Worm (Caenorhabditis elegans) whole organism, L3 larva: ENCODE data around the gene otpl-6.
A peak's percentile ranks its signal among the peaks of the same experiment; 100 is the strongest.
"Not testable (repeated sequence)": the region's sequence is repeated elsewhere in the genome, so short reads cannot be mapped to it uniquely, and the experiment has no call there.

Source experiments
- aly-2 ChIP-seq: fragments of 150-350 bp; optimal IDR thresholded peaks from 2 replicates; lab custom pipeline; 2014; ENCODE audit warnings: missing biosample characterization, missing genetic modification characterization
- ama-1 ChIP-seq: fragments of 150-350 bp; optimal IDR thresholded peaks from 2 replicates; lab custom pipeline; 2018
- ceh-16 ChIP-seq: sonication (generic microtip); optimal IDR thresholded peaks from 2 replicates; lab custom pipeline; 2017; ENCODE audit warnings: missing biosample characterization, missing genetic modification characterization
- ceh-9 ChIP-seq: sonication (generic microtip); optimal IDR thresholded peaks from 2 replicates; lab custom pipeline; 2018; ENCODE audit warnings: missing biosample characterization, missing genetic modification characterization
- elt-1 ChIP-seq: fragments of 150-350 bp; optimal IDR thresholded peaks from 2 replicates; lab custom pipeline; 2014; ENCODE audit warnings: missing biosample characterization, missing genetic modification characterization
- elt-2 ChIP-seq: sonication (generic microtip); optimal IDR thresholded peaks from 2 replicates; lab custom pipeline; 2016; ENCODE audit warnings: missing genetic modification reagents, mild to moderate bottlenecking, missing genetic modification characterization, missing compliant biosample characterization
- elt-3 ChIP-seq, 3 experiments: fragments of 150-350 bp in 1 of 3; sonication (generic microtip) in 2 of 3; optimal IDR thresholded peaks; 2 replicates in 2 of 3; 4 replicates in 1 of 3; lab custom pipeline; 2014 to 2017; ENCODE audit warnings: missing biosample characterization in 3 of 3, missing genetic modification characterization in 3 of 3
- eor-1 ChIP-seq, 2 experiments: fragments of 150-350 bp; optimal IDR thresholded peaks; 2 replicates each; lab custom pipeline; 2014 to 2018; ENCODE audit warnings: missing biosample characterization in 2 of 2, missing genetic modification characterization in 2 of 2
- fkh-10 ChIP-seq: sonication (generic microtip); optimal IDR thresholded peaks from 2 replicates; lab custom pipeline; 2017; ENCODE audit warnings: missing biosample characterization, missing genetic modification reagents, missing genetic modification characterization
- hmg-11 ChIP-seq: sonication (generic microtip); optimal IDR thresholded peaks from 2 replicates; lab custom pipeline; 2016; ENCODE audit warnings: missing genetic modification characterization, missing compliant biosample characterization
- lin-15B ChIP-seq: fragments of 150-350 bp; optimal IDR thresholded peaks from 2 replicates; lab custom pipeline; 2014; ENCODE audit warnings: missing biosample characterization, missing genetic modification characterization
- lin-39 ChIP-seq: fragments of 150-350 bp; optimal IDR thresholded peaks from 2 replicates; lab custom pipeline; 2018; ENCODE audit warnings: missing biosample characterization, missing genetic modification reagents, missing genetic modification characterization
- lsy-12 ChIP-seq: sonication (generic microtip); optimal IDR thresholded peaks from 2 replicates; lab custom pipeline; 2016; ENCODE audit warnings: mild to moderate bottlenecking, missing genetic modification characterization, missing compliant biosample characterization
- nhr-11 ChIP-seq: fragments of 150-350 bp; optimal IDR thresholded peaks from 2 replicates; lab custom pipeline; 2014; ENCODE audit warnings: missing biosample characterization, missing genetic modification characterization
- nhr-23 ChIP-seq: fragments of 150-350 bp; optimal IDR thresholded peaks from 2 replicates; lab custom pipeline; 2014; ENCODE audit warnings: missing biosample characterization, missing genetic modification reagents, missing genetic modification characterization
- nhr-25 ChIP-seq: sonication (generic microtip); optimal IDR thresholded peaks from 2 replicates; lab custom pipeline; 2017; ENCODE audit warnings: missing biosample characterization, missing genetic modification characterization
- nhr-28 ChIP-seq: fragments of 150-350 bp; optimal IDR thresholded peaks from 2 replicates; lab custom pipeline; 2014; ENCODE audit warnings: missing biosample characterization, missing genetic modification characterization
- nhr-43 ChIP-seq: sonication (generic microtip); optimal IDR thresholded peaks from 2 replicates; lab custom pipeline; 2016; ENCODE audit warnings: mild to moderate bottlenecking, missing genetic modification characterization, missing compliant biosample characterization; ENCODE audit not compliant: poor library complexity, severe bottlenecking
- nhr-67 ChIP-seq: fragments of 150-350 bp; optimal IDR thresholded peaks from 2 replicates; lab custom pipeline; 2014; ENCODE audit warnings: missing biosample characterization, missing genetic modification characterization
- nhr-77 ChIP-seq: fragments of 150-350 bp; optimal IDR thresholded peaks from 2 replicates; lab custom pipeline; 2014; ENCODE audit warnings: missing biosample characterization, missing genetic modification characterization
- pha-4 ChIP-seq: fragments of 150-350 bp; optimal IDR thresholded peaks from 2 replicates; lab custom pipeline; 2014; ENCODE audit warnings: missing biosample characterization, missing genetic modification reagents, missing genetic modification characterization
- sea-2 ChIP-seq: fragments of 150-350 bp; sonication (generic microtip); optimal IDR thresholded peaks from 4 replicates; lab custom pipeline; 2014; ENCODE audit warnings: missing biosample characterization, missing genetic modification reagents, missing genetic modification characterization
- skn-1 ChIP-seq: fragments of 150-350 bp; optimal IDR thresholded peaks from 2 replicates; lab custom pipeline; 2014; ENCODE audit warnings: missing biosample characterization, missing genetic modification characterization
- snpc-4 ChIP-seq: fragments of 150-350 bp; optimal IDR thresholded peaks from 2 replicates; lab custom pipeline; 2014; ENCODE audit warnings: missing biosample characterization, missing genetic modification characterization
- zag-1 ChIP-seq: fragments of 150-350 bp; optimal IDR thresholded peaks from 2 replicates; lab custom pipeline; 2014; ENCODE audit warnings: missing biosample characterization, missing genetic modification characterization
- ztf-4 ChIP-seq: fragments of 150-350 bp; optimal IDR thresholded peaks from 2 replicates; lab custom pipeline; 2014; ENCODE audit warnings: missing biosample characterization, missing genetic modification characterization

The otpl-6 gene

ce11 chrV:8520846-8521553 lies 4.9 kb upstream of the otpl-6 start, which contains the start of the genes F45F2.11 and otpl-7:
Gene F45F2.11, minus strand, starts transcription at chrV:8520896.
Gene otpl-7, plus strand, starts transcription at chrV:8521503.
- TF ChIP-seq pha-4 (tag; lab: Kevin White, UChicago): peak; percentile 2
- no peak for TF ChIP-seq nhr-28 (tag; lab: Kevin White, UChicago)

- no peak for TF ChIP-seq nhr-43 (tag; lab: Kevin White, UChicago)
- no peak for TF ChIP-seq lin-15B
- TF ChIP-seq ztf-4 (tag; lab: Kevin White, UChicago): no peak
- TF ChIP-seq, all 47 proteins: peak for 0
Observed at ce11 chrV:8529219-8529618, 3.3 kb downstream of the otpl-6 start, which contains the start of gene otpl-5. Gene otpl-5, plus strand, starts transcription at chrV:8529519.

- not testable (repeated sequence) for TF ChIP-seq eor-1 (tag; optimal IDR thresholded peaks at IDR 0.05; lab: Kevin White, UChicago); nhr-67; lsy-12 (tag; lab: Kevin White, UChicago)
Observed at ce11 chrV:8533067-8533466, 7.2 kb downstream of the otpl-6 start, which contains the start of the genes his-8 and his-7. Gene his-8, minus strand, starts transcription at chrV:8533086. Gene his-7, plus strand, starts transcription at chrV:8533379.

ce11 chrV:8533916-8534315 lies 8.0 kb downstream of the otpl-6 start:
- TF ChIP-seq nhr-25 (tag; lab: Kevin White, UChicago) (peak; percentile 75), elt-3 (tag; optimal IDR thresholded peaks at IDR 0.05; lab: Kevin White, UChicago) (no peak), elt-1 (tag; lab: Kevin White, UChicago) (peak; percentile 23)

- peak; percentile 50 for TF ChIP-seq nhr-25 (tag; lab: Kevin White, UChicago)
- TF ChIP-seq nhr-43 (tag; lab: Kevin White, UChicago): peak; percentile 26
- peak; percentile 23 for TF ChIP-seq elt-2
Observed at ce11 chrV:8534534-8535283, 8.8 kb downstream of the otpl-6 start, which contains the start of the genes his-6 and his-5. Gene his-6, minus strand, starts transcription at chrV:8534977. Gene his-5, plus strand, starts transcription at chrV:8535214.

- TF ChIP-seq nhr-77 (tag; lab: Kevin White, UChicago) (no peak), hmg-11 (tag; lab: Kevin White, UChicago) (no peak), elt-3 (tag; optimal IDR thresholded peaks at IDR 0.05; lab: Kevin White, UChicago) (no peak), snpc-4 (tag; lab: Kevin White, UChicago) (no peak), lin-15B (no peak), lin-39 (tag; lab: Kevin White, UChicago) (no peak), nhr-23 (tag; lab: Kevin White, UChicago) (no peak), nhr-28 (tag; lab: Kevin White, UChicago) (no peak), sea-2 (no peak), zag-1 (tag; lab: Kevin White, UChicago) (no peak), ama-1 (lab: Kevin White, UChicago) (no peak), ceh-9 (no peak)
Observed at ce11 chrV:8536213-8536612, 10.3 kb downstream of the otpl-6 start, which contains the start of gene his-39. Gene his-39, plus strand, starts transcription at chrV:8536513.

- no peak for TF ChIP-seq aly-2 (tag; lab: Kevin White, UChicago)
- no peak for TF ChIP-seq fkh-10 (GFP tag; lab: Kevin White, UChicago)
- TF ChIP-seq ceh-9: no peak
- no peak for TF ChIP-seq nhr-23 (tag; lab: Kevin White, UChicago)
- no peak for TF ChIP-seq skn-1 (tag; lab: Kevin White, UChicago)
- no peak for TF ChIP-seq ceh-16 (tag; lab: Kevin White, UChicago)
- TF ChIP-seq nhr-11 (tag; lab: Kevin White, UChicago): no peak
- TF ChIP-seq nhr-28 (tag; lab: Kevin White, UChicago): no peak
Observed at ce11 chrV:8537031-8537430, 11.2 kb downstream of the otpl-6 start, which contains the start of gene otpl-4. Gene otpl-4, plus strand, starts transcription at chrV:8537331.
